Worm (Caenorhabditis elegans) whole organism, early embryonic: ENCODE data around the gene rmh-2.

ENCODE experiments used
- F13C5.2 ChIP-seq: sonication (generic microtip); optimal IDR thresholded peaks from 2 replicates; lab custom pipeline; 2017; ENCODE audit warnings: mild to moderate bottlenecking, missing genetic modification characterization, inconsistent platforms, missing compliant biosample characterization
- ama-1 ChIP-seq: fragments of 150-350 bp; optimal IDR thresholded peaks from 2 replicates; lab custom pipeline; 2014
- ceh-36 ChIP-seq: sonication (generic microtip); optimal IDR thresholded peaks from 2 replicates; lab custom pipeline; 2016; ENCODE audit warnings: missing genetic modification characterization, inconsistent platforms, missing compliant biosample characterization
- flt-1 ChIP-seq: fragments of 200-800 bp; sonication (Bioruptor generic); IDR thresholded peaks from 2 replicates; pipeline ENCODE4 v1.3.6; 2022; ENCODE audit warnings: missing genetic modification characterization, missing compliant biosample characterization
- hmg-4 ChIP-seq: fragments of 200-800 bp; sonication (Bioruptor generic); optimal IDR thresholded peaks from 2 replicates; lab custom pipeline; 2018; ENCODE audit warnings: mild to moderate bottlenecking, missing genetic modification characterization, missing compliant biosample characterization
- tbx-11 ChIP-seq: fragments of 200-800 bp; sonication (Bioruptor generic); IDR thresholded peaks from 2 replicates; pipeline ENCODE4 v1.3.6; 2022; ENCODE audit warnings: missing genetic modification characterization, missing compliant biosample characterization

- no peak for TF ChIP-seq tbx-11 (GFP tag; lab: Robert Waterston, UW)
- no peak for TF ChIP-seq flt-1
- no peak for TF ChIP-seq ama-1
- no peak for TF ChIP-seq F13C5.2 (tag; lab: Kevin White, UChicago)
- no peak for TF ChIP-seq ceh-36
- no peak for TF ChIP-seq hmg-4 (GFP tag; lab: Kevin White, UChicago)
These were observed 28.1 kb upstream of the rmh-2 start for ce11 chrV:9958654-9959053.
